Fruit fly (Drosophila melanogaster): Measurements from ENCODE around the gene Hmt-1.
A peak's percentile ranks its signal among the peaks of the same experiment; 100 is the strongest.

Hmt-1 gene

dm6 chr3R:15836864-15837824, 20.1 kb downstream of the Hmt-1 start, which contains the start of the genes ND-23 and spn-E (continued):
- TF ChIP-seq gfzf (GFP tag; optimal IDR thresholded peaks at IDR 0.05) = no peak
- no peak for TF ChIP-seq CG42726 (GFP tag; IDR thresholded peaks at IDR 0.05; ENCODE audit: partially characterized antibody)
- TF ChIP-seq jing (GFP tag; optimal IDR thresholded peaks at IDR 0.05) = no peak
- TF ChIP-seq her (GFP tag; optimal IDR thresholded peaks at IDR 0.05) = no peak
- TF ChIP-seq trh (GFP tag; optimal IDR thresholded peaks at IDR 0.05) = peak; percentile 31
- TF ChIP-seq nmo (GFP tag; optimal IDR thresholded peaks at IDR 0.05) = peak; percentile 81
- TF ChIP-seq Atf3 (GFP tag; optimal IDR thresholded peaks at IDR 0.05) = no peak
- no peak for TF ChIP-seq Bteb2 (GFP tag; optimal IDR thresholded peaks at IDR 0.05)
- peak; percentile 29 for TF ChIP-seq az2 (GFP tag; optimal IDR thresholded peaks at IDR 0.05)
- TF ChIP-seq tin (GFP tag; optimal IDR thresholded peaks at IDR 0.05) = peak; percentile 43
- TF ChIP-seq Drgx (GFP tag; IDR thresholded peaks at IDR 0.05) = 0 out of 2 replicates have a peak, but pooled peaks have one; percentile 23
- TF ChIP-seq knrl (GFP tag; IDR thresholded peaks at IDR 0.05; ENCODE audit: partially characterized antibody) = peak; percentile 86
- no peak for TF ChIP-seq kah (GFP tag; optimal IDR thresholded peaks at IDR 0.05)
- TF ChIP-seq stc (GFP tag; IDR thresholded peaks at IDR 0.05) = no peak
- no peak for TF ChIP-seq CkIIα-i1 (GFP tag; IDR thresholded peaks at IDR 0.05)
- TF ChIP-seq CG17802 (tag; optimal IDR thresholded peaks at IDR 0.05) = no peak
- TF ChIP-seq klu (GFP tag; IDR thresholded peaks at IDR 0.05) = no peak
- no peak for TF ChIP-seq Blimp-1 (GFP tag; optimal IDR thresholded peaks at IDR 0.05)
- TF ChIP-seq CG13287 (GFP tag; IDR thresholded peaks at IDR 0.05; ENCODE audit: partially characterized antibody) = peak; percentile 87
- no peak for TF ChIP-seq CG1529 (GFP tag; optimal IDR thresholded peaks at IDR 0.05)
- no peak for TF ChIP-seq Asciz (GFP tag; optimal IDR thresholded peaks at IDR 0.05)
- no peak for TF ChIP-seq CG3995 (GFP tag; optimal IDR thresholded peaks at IDR 0.05)
- TF ChIP-seq dpn (GFP tag; optimal IDR thresholded peaks at IDR 0.05) = peak in 1 of 2 experiments; percentile 60
- TF ChIP-seq CG5180 (GFP tag; optimal IDR thresholded peaks at IDR 0.05) = no peak
- TF ChIP-seq CG11093 (GFP tag; IDR thresholded peaks at IDR 0.05) = no peak
- TF ChIP-seq Rfx (GFP tag; IDR thresholded peaks at IDR 0.05) = peak; percentile 62; the same call in 1 of the 2 replicates
- peak; percentile 14 for TF ChIP-seq CG12155 (GFP tag; optimal IDR thresholded peaks at IDR 0.05)
- no peak for TF ChIP-seq Fer1 (GFP tag; optimal IDR thresholded peaks at IDR 0.05)
- no peak for TF ChIP-seq NC2α (GFP tag; optimal IDR thresholded peaks at IDR 0.05)
- TF ChIP-seq CG17829 (tag; optimal IDR thresholded peaks at IDR 0.05) = peak; percentile 85
- TF ChIP-seq zen (tag; optimal IDR thresholded peaks at IDR 0.05) = peak; percentile 69
- TF ChIP-seq CG31224 (GFP tag; IDR thresholded peaks at IDR 0.05) = no peak
- TF ChIP-seq dati (GFP tag; IDR thresholded peaks at IDR 0.05) = no peak
- TF ChIP-seq HLH3B (GFP tag; IDR thresholded peaks at IDR 0.05) = 0 out of 2 replicates have a peak, but pooled peaks have one; percentile 16
- TF ChIP-seq CG12942 (GFP tag; optimal IDR thresholded peaks at IDR 0.05) = peak; percentile 44
- TF ChIP-seq unc-4 (GFP tag; IDR thresholded peaks at IDR 0.05; ENCODE audit: partially characterized antibody) = peak; percentile 86
- peak; percentile 87 for TF ChIP-seq CG17361 (GFP tag; IDR thresholded peaks at IDR 0.05)
- no peak for TF ChIP-seq lov (optimal IDR thresholded peaks at IDR 0.05)
- no peak for TF ChIP-seq lov (GFP tag; IDR thresholded peaks at IDR 0.05)
- TF ChIP-seq CG17186 (GFP tag; optimal IDR thresholded peaks at IDR 0.05) = no peak
- no peak for TF ChIP-seq oc (tag; optimal IDR thresholded peaks at IDR 0.05)
- TF ChIP-seq cato (GFP tag; optimal IDR thresholded peaks at IDR 0.05; ENCODE audit: borderline replicate concordance) = no peak
- no peak; the same call in 2 of the 3 replicates for TF ChIP-seq zfh1 (GFP tag; IDR thresholded peaks at IDR 0.05)
- TF ChIP-seq kay (GFP tag; optimal IDR thresholded peaks at IDR 0.05) = no peak
- TF ChIP-seq phol (tag; optimal IDR thresholded peaks at IDR 0.05) = peak; percentile 73
- no peak for TF ChIP-seq CG11560 (tag; IDR thresholded peaks at IDR 0.05)
- TF ChIP-seq Hmx (GFP tag; optimal IDR thresholded peaks at IDR 0.05) = no peak
- no peak for TF ChIP-seq caup (GFP tag; optimal IDR thresholded peaks at IDR 0.05; ENCODE audit: severe bottlenecking)
- peak; percentile 72 for TF ChIP-seq CG9932 (GFP tag; IDR thresholded peaks at IDR 0.05)
